Worm (Caenorhabditis elegans) whole organism, L4/young adult: ENCODE measurements around the gene let-2.

Source experiments
- W03F9.2 ChIP-seq: fragments of 150-350 bp; optimal IDR thresholded peaks from 2 replicates; lab custom pipeline; 2014; ENCODE audit warnings: missing biosample characterization, missing genetic modification characterization
- dao-5 ChIP-seq: sonication (generic microtip); optimal IDR thresholded peaks from 2 replicates; lab custom pipeline; 2016; ENCODE audit warnings: missing genotype, missing genetic modification characterization, moderate library complexity, missing compliant biosample characterization
- him-1 ChIP-seq: sonication (generic microtip); optimal IDR thresholded peaks from 2 replicates; lab custom pipeline; 2016; ENCODE audit warnings: missing genotype, missing genetic modification reagents, missing genetic modification characterization, missing compliant biosample characterization

The let-2 gene

DNA sequence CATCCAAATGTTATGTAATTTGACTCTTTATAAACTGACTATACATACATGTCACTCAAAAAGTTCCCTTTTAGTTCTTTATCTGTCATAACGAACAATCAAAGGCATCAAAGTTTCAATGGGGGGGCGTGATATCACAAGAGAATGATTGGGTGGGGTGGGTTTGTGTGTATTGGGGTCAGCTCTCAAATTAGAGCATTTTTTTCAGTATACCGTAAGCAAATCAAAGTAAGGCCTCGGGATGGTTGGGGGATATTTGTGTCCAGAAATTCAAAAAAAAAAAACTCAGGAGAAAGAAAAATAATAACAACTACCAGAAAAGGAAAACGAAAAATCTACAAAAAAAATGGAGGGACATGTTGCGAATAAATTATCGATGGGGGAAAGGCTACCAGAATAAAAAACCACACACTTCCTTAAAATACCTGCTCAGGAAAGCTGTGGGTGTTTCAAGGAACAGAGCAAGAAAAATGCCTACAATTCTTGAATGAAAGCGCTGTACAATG is 9.3 kb upstream of the let-2 start, which contains the start of gene F01G12.18:
Gene F01G12.18 (minus strand): TSS at position 51 of the 506 bp plus-strand sequence.
- TF ChIP-seq W03F9.2 (no peak), him-1 (tag; lab: Kevin White, UChicago) (no peak), dao-5 (tag; lab: Kevin White, UChicago) (no peak)

ce11 chrX:16392107-16392506 is 3.0 kb upstream of the let-2 start:
- TF ChIP-seq W03F9.2 (no peak), dao-5 (tag; lab: Kevin White, UChicago) (no peak), him-1 (tag; lab: Kevin White, UChicago) (no peak)

DNA sequence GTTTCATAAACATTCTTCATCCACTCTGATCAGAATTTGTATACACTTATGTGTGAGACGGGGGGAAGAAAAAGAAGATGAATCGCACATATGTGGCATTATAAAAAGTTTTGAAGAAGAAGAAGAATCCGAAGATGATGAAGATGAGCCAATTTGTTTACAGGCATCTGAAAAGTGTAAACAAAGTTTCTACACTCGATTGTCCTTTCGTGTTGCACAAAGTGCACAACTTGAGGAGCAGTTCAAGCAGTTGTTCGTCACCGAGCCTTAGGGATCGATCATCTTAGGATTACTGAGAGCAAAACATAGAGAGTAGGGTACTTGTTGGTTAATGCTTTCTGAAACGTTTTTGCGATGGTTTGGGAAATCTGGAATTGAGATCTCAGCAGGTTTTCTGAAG is 2.0 kb upstream of the let-2 start:
- TF ChIP-seq dao-5 (tag; lab: Kevin White, UChicago): no peak
- TF ChIP-seq W03F9.2: no peak
- TF ChIP-seq him-1 (tag; lab: Kevin White, UChicago): no peak

ce11 chrX:16389973-16390372 is 833 bp upstream of the let-2 start:
- TF ChIP-seq him-1 (tag; lab: Kevin White, UChicago) (no peak), W03F9.2 (no peak), dao-5 (tag; lab: Kevin White, UChicago) (no peak)

ce11 chrX:16388362-16388761 is 778 bp downstream of the let-2 start:
- TF ChIP-seq dao-5 (tag; lab: Kevin White, UChicago) (no peak), him-1 (tag; lab: Kevin White, UChicago) (no peak)

ce11 chrX:16387690-16388361 is 1.3 kb downstream of the let-2 start:
- TF ChIP-seq dao-5 (tag; lab: Kevin White, UChicago): no peak
- no peak for TF ChIP-seq W03F9.2
- TF ChIP-seq him-1 (tag; lab: Kevin White, UChicago): no peak

ce11 chrX:16387206-16387605 is 1.9 kb downstream of the let-2 start:
- TF ChIP-seq W03F9.2 (no peak), dao-5 (tag; lab: Kevin White, UChicago) (no peak), him-1 (tag; lab: Kevin White, UChicago) (no peak)

DNA sequence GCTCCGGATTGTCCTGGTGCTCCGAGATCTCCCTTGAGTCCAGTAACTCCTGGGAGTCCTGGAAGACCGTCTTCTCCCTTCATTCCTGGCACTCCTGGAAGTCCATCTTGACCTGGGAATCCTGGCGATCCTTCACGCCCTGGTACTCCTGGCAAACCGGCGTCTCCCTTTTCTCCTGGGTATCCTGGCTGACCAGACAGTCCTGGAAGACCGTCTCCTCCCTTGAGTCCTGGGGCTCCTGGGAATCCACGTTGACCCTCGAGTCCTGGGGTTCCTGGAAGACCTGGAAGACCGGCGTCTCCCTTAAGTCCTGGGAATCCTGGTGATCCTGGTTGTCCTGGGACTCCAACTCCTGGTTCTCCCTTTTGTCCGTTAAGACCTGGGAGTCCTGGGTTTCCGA is 5.1 kb downstream of the let-2 start:
- TF ChIP-seq dao-5 (tag; lab: Kevin White, UChicago) (no peak), W03F9.2 (no peak), him-1 (tag; lab: Kevin White, UChicago) (no peak)

- TF ChIP-seq him-1 (tag; lab: Kevin White, UChicago): no peak
- no peak for TF ChIP-seq dao-5 (tag; lab: Kevin White, UChicago)
- TF ChIP-seq W03F9.2: no peak
Measured at ce11 chrX:16383084-16383483, 6.1 kb downstream of the let-2 start.

DNA sequence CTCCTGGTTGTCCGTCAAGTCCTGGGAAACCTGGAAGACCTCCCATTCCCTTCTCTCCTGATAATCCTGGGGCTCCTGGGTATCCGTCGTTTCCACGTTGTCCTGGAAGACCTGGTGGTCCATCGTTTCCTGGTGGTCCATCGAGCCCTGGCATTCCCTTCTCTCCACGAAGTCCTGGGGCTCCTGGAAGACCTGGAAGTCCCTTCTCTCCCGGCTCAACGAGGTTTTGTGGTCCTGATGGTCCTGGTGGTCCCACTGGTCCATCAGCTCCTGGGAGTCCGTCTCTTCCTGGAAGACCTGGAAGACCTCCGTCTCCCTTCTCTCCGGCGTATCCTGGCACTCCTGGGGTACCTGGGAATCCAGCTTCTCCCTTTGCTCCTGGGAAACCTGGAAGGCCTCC is 7.2 kb downstream of the let-2 start:
- TF ChIP-seq W03F9.2: no peak
- TF ChIP-seq dao-5 (tag; lab: Kevin White, UChicago): no peak
- TF ChIP-seq him-1 (tag; lab: Kevin White, UChicago): no peak

ce11 chrX:16381115-16381514 is 8.0 kb downstream of the let-2 start:
- TF ChIP-seq W03F9.2: no peak
- no peak for TF ChIP-seq him-1 (tag; lab: Kevin White, UChicago)
- no peak for TF ChIP-seq dao-5 (tag; lab: Kevin White, UChicago)

DNA sequence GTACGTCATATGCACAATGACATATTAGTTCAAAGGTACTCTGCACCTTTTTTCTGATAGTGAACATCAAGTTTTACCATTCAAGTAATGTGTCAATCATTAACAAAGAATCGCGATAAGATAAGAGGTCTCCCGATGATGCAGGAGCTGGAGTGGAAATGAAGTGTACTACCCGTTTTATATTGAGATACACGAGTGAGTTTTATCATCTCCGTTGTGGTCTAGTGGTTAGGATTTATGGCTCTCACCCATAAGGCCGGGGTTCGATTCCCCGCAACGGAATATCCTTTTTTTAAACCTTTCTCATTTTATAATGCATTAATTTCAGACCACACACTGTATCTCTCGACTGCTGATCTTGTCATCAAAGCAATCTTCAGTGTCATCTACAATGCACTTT is 11.2 kb downstream of the let-2 start:
- peak; percentile 59 for TF ChIP-seq W03F9.2
- TF ChIP-seq dao-5 (tag; lab: Kevin White, UChicago): peak; percentile 40
- TF ChIP-seq him-1 (tag; lab: Kevin White, UChicago): peak; percentile 7

- TF ChIP-seq him-1 (tag; lab: Kevin White, UChicago): no peak
- no peak for TF ChIP-seq W03F9.2
- TF ChIP-seq dao-5 (tag; lab: Kevin White, UChicago): no peak
Measured at ce11 chrX:16375807-16376638, 13.1 kb downstream of the let-2 start, which contains the start of gene sur-7. TSS of gene sur-7 (plus strand) at chrX:16376588.

- TF ChIP-seq him-1 (tag; lab: Kevin White, UChicago): no peak
- TF ChIP-seq W03F9.2: no peak
- no peak for TF ChIP-seq dao-5 (tag; lab: Kevin White, UChicago)
Measured at ce11 chrX:16369454-16369853, 19.7 kb downstream of the let-2 start.
